Fruit fly (Drosophila melanogaster) whole organism, pupa: Measurements from ENCODE around the gene trc.

ENCODE experiments used
- CG10348 ChIP-seq: fragments of 200-800 bp; sonication (Bioruptor generic); IDR thresholded peaks from 2 replicates; pipeline ENCODE4 v1.3.6; 2022; ENCODE audit warnings: missing biosample characterization, missing genetic modification characterization
- CG12605 ChIP-seq: fragments of 200-800 bp; sonication (Bioruptor generic); IDR thresholded peaks from 2 replicates; pipeline ENCODE4 v1.3.6; 2022; ENCODE audit warnings: missing biosample characterization, missing genetic modification characterization
- CG13204 ChIP-seq: fragments of 200-800 bp; sonication (Bioruptor generic); optimal IDR thresholded peaks from 2 replicates; lab custom pipeline; 2018; ENCODE audit warnings: missing biosample characterization, mild to moderate bottlenecking, missing genetic modification characterization, moderate library complexity
- CG14655 ChIP-seq: fragments of 200-800 bp; sonication (Bioruptor generic); optimal IDR thresholded peaks from 3 replicates; lab custom pipeline; 2017; ENCODE audit warnings: mild to moderate bottlenecking, missing biosample characterization, missing genetic modification reagents, missing genetic modification characterization
- CG15710 ChIP-seq: fragments of 200-800 bp; sonication (Bioruptor generic); optimal IDR thresholded peaks from 2 replicates; lab custom pipeline; 2018; ENCODE audit warnings: missing biosample characterization, mild to moderate bottlenecking, missing genetic modification characterization, moderate library complexity
- CG17806 ChIP-seq: fragments of 200-800 bp; sonication (Bioruptor generic); optimal IDR thresholded peaks from 2 replicates; lab custom pipeline; 2018; ENCODE audit warnings: missing biosample characterization, mild to moderate bottlenecking, missing genetic modification characterization, moderate library complexity
- CG32121 ChIP-seq: fragments of 200-800 bp; sonication (Bioruptor generic); IDR thresholded peaks from 2 replicates; pipeline ENCODE4 v1.3.6; 2022; ENCODE audit warnings: missing biosample characterization, missing genetic modification characterization
- CG34367 ChIP-seq: fragments of 200-800 bp; sonication (Bioruptor generic); optimal IDR thresholded peaks from 2 replicates; lab custom pipeline; 2018; ENCODE audit warnings: missing biosample characterization, mild to moderate bottlenecking, missing genetic modification characterization
- CG4496 ChIP-seq: fragments of 200-800 bp; sonication (Bioruptor generic); IDR thresholded peaks from 3 replicates; pipeline ENCODE4 v1.3.6; 2022; ENCODE audit warnings: missing biosample characterization, missing genetic modification characterization
- CG8159 ChIP-seq: fragments of 200-800 bp; sonication (Bioruptor generic); optimal IDR thresholded peaks from 3 replicates; lab custom pipeline; 2018; ENCODE audit warnings: missing biosample characterization, mild to moderate bottlenecking, missing genetic modification characterization, moderate library complexity
- CG8301 ChIP-seq: fragments of 200-800 bp; sonication (Bioruptor generic); optimal IDR thresholded peaks from 2 replicates; lab custom pipeline; 2018; ENCODE audit warnings: missing biosample characterization, mild to moderate bottlenecking, missing genetic modification characterization
- CG9948 ChIP-seq: fragments of 200-800 bp; sonication (Bioruptor generic); optimal IDR thresholded peaks from 2 replicates; lab custom pipeline; 2018; ENCODE audit warnings: missing biosample characterization, mild to moderate bottlenecking, missing genetic modification characterization, moderate library complexity
- D1 ChIP-seq: fragments of 200-800 bp; sonication (Bioruptor generic); optimal IDR thresholded peaks from 2 replicates; lab custom pipeline; 2018; ENCODE audit warnings: missing biosample characterization, mild to moderate bottlenecking, missing genetic modification characterization, moderate library complexity
- EcR ChIP-seq: fragments of 200-800 bp; sonication (Bioruptor generic); optimal IDR thresholded peaks from 3 replicates; lab custom pipeline; 2019; ENCODE audit warnings: missing biosample characterization, missing genetic modification characterization, mild to moderate bottlenecking, moderate library complexity, missing genetic modification reagents
- Ets98B ChIP-seq: fragments of 200-800 bp; sonication (Bioruptor generic); IDR thresholded peaks from 2 replicates; pipeline ENCODE4 v1.3.6; 2022; ENCODE audit warnings: missing biosample characterization, missing genetic modification characterization
- Pif1A ChIP-seq: fragments of 200-800 bp; sonication (Bioruptor generic); optimal IDR thresholded peaks from 3 replicates; lab custom pipeline; 2016; ENCODE audit warnings: missing biosample characterization, missing genetic modification characterization
- Pif1B ChIP-seq: fragments of 200-800 bp; sonication (Bioruptor generic); optimal IDR thresholded peaks from 3 replicates; lab custom pipeline; 2016; ENCODE audit warnings: missing biosample characterization, missing genetic modification characterization
- Snoo ChIP-seq: fragments of 200-800 bp; sonication (Bioruptor generic); optimal IDR thresholded peaks from 3 replicates; lab custom pipeline; 2017; ENCODE audit warnings: missing biosample characterization, mild to moderate bottlenecking, missing genetic modification characterization, inconsistent platforms
- fd96Ca ChIP-seq: fragments of 200-800 bp; sonication (Bioruptor generic); IDR thresholded peaks from 3 replicates; pipeline ENCODE4 v1.3.6; 2022; ENCODE audit warnings: missing biosample characterization, missing genetic modification characterization
- gl ChIP-seq: fragments of 200-800 bp; sonication (Bioruptor generic); optimal IDR thresholded peaks from 2 replicates; lab custom pipeline; 2018; ENCODE audit warnings: missing biosample characterization, mild to moderate bottlenecking, missing genetic modification characterization
- rn ChIP-seq: fragments of 200-800 bp; sonication (Bioruptor generic); IDR thresholded peaks from 2 replicates; pipeline ENCODE4 v1.3.6; 2022; ENCODE audit warnings: missing biosample characterization, missing genetic modification characterization

Gene trc

DNA sequence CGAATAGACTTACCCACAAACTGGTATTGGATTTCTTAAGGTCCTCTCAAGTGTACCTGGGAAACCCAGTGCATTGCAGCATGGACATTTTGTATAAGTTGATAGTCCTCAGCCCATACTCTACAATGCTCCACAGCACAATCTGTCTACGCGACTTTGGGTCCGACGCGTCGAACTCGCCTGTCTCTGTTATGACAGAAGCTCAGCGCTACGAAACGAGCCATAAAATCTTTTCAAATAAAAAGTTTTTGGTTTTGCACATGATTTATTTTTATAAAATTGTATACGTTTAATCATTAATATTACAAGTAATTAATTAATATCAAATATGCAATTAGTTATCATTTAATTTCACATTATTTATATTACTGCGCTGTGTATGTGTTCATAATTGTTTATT, 33.1 kb upstream of the trc start:
- TF ChIP-seq CG17806 (tag; lab: Kevin White, UChicago) (no peak), CG14655 (no peak), CG8301 (tag; lab: Kevin White, UChicago) (no peak), Pif1B (GFP tag; lab: Kevin White, UChicago) (no peak), fd96Ca (GFP tag; lab: Robert Waterston, UW) (no peak), CG15710 (tag; lab: Kevin White, UChicago) (no peak), CG8159 (no peak), EcR (GFP tag; lab: Kevin White, UChicago) (no peak), rn (GFP tag; lab: Robert Waterston, UW) (no peak), Pif1A (GFP tag; lab: Kevin White, UChicago) (no peak), CG32121 (GFP tag; lab: Robert Waterston, UW) (no peak), CG12605 (GFP tag; lab: Robert Waterston, UW) (no peak), gl (tag; lab: Kevin White, UChicago) (no peak), CG9948 (no peak), Snoo (tag; lab: Kevin White, UChicago) (no peak), CG13204 (GFP tag; lab: Kevin White, UChicago) (no peak), Ets98B (GFP tag; lab: Robert Waterston, UW) (no peak)

DNA sequence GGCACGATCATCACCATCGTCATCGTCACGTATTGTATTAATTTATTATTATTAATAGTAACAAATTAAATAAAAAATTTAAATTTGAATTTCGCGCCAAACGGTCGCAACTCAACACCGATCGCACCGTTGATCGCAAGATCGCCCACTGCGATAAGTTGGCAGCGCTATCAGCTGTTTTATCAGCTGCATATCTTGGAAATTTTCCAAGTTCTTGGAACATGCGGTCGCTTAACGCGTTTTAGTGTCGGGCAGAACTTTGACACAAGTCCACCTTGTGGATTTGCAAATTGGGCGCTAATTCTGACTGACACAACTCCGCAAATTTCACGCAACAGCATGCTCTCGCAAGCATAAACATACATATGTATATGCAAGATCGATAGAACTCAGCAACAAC, 27.1 kb upstream of the trc start:
- peak; percentile 23; the same call in 1 of the 2 replicates for TF ChIP-seq Ets98B (GFP tag; lab: Robert Waterston, UW)
- no peak for TF ChIP-seq rn (GFP tag; lab: Robert Waterston, UW)
- TF ChIP-seq Pif1A (GFP tag; lab: Kevin White, UChicago), result no peak
- TF ChIP-seq CG4496, result 0 out of 3 replicates have a peak, but pooled peaks have one; percentile 38
- TF ChIP-seq CG9948, result no peak
- TF ChIP-seq CG13204 (GFP tag; lab: Kevin White, UChicago), result no peak
- TF ChIP-seq D1 (tag; lab: Kevin White, UChicago), result peak; percentile 23
- no peak for TF ChIP-seq CG32121 (GFP tag; lab: Robert Waterston, UW)
- no peak for TF ChIP-seq CG34367 (tag; lab: Kevin White, UChicago)

DNA sequence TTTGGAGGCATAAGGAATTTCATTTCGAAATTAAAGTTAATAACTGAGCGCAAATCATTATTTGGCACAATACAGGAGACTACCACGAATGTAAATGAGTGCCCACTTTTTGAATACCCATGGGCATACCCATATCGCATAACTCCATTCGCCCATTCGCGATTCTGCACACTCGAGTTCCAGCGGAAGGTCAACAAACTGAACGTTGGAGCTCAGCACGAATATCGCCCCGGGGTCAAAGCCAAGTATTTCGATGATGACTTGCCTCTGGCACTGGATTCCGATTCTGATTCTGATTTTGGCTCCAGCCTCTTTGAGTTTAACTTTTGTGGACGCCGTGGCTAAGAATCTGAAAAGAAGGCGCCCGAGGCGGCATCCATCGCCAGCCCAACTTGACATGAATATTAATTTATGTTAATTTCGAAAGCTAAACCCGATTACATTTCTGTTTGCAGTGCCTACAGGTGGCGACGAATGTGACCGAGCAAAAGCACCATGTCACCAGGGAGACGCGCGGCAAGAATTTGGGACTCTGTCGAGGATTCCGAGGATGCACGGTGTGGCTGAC, 23.9 kb upstream of the trc start:
- TF ChIP-seq CG10348 (GFP tag; lab: Robert Waterston, UW) (no peak), EcR (GFP tag; lab: Kevin White, UChicago) (peak; percentile 65)

DNA sequence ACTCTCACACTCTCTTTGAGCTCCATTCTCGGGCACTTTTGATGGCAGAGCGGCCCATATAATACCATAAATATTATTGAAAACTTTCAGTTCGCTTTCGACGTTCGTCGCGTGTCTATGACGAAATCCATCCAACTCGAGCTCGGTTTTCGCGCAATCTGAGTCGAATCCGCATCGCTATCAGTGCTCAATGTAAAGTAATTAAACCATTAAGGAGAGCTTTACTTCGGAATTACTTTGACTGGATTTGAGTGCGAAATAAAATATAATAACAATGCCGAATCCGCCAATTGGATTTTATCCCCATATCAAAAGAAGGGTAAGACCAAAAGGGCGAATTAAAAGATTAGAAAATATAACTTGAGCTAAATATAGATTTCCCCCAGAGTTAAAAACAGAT, 14.0 kb upstream of the trc start:
- TF ChIP-seq CG4496, result 0 out of 3 replicates have a peak, but pooled peaks have one; percentile 22
- no peak for TF ChIP-seq CG32121 (GFP tag; lab: Robert Waterston, UW)
- TF ChIP-seq, all 21 proteins: peak for 1

DNA sequence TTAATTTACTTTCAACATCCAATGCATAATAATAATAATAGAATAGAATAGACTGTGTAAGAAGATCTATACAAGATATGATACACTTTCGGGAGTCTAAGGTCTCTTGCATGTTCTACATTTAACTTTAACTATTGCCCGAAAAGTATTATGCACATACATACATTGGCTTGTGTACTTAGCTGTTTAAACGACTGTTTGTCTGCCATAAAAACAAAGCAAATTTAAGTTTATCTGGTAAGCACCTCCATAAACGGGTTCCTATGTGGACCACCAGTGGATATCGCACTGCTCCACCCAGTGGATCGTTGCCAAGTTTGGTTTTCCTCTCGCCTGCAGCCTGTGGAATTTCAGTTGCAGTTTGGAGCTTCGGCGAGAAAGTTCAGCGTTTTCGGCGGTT, 12.9 kb upstream of the trc start:
- TF ChIP-seq CG13204 (GFP tag; lab: Kevin White, UChicago) (no peak), CG32121 (GFP tag; lab: Robert Waterston, UW) (no peak), CG12605 (GFP tag; lab: Robert Waterston, UW) (no peak), Ets98B (GFP tag; lab: Robert Waterston, UW) (0 out of 2 replicates have a peak, but pooled peaks have one; percentile 20)

DNA sequence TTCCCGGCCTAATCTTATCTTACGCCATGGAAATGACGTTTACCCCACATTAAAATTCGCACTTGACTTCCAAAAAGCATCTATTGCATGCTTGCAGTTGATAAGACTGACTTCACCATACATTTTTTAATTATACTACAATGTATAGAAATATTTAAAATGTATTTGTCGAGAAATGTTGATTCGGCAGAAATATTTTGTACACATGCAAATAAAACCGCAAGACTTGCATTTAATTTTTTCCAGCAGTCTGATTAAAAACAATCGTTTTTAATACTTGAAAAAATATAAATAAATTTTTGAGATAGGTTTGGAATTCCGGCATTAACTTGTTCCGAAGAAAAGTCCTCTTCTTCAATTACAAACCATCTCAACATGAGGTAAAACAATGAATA, 11.8 kb upstream of the trc start:
- TF ChIP-seq CG14655 (no peak), CG17806 (tag; lab: Kevin White, UChicago) (no peak), CG8159 (no peak), CG13204 (GFP tag; lab: Kevin White, UChicago) (no peak), CG8301 (tag; lab: Kevin White, UChicago) (no peak)

DNA sequence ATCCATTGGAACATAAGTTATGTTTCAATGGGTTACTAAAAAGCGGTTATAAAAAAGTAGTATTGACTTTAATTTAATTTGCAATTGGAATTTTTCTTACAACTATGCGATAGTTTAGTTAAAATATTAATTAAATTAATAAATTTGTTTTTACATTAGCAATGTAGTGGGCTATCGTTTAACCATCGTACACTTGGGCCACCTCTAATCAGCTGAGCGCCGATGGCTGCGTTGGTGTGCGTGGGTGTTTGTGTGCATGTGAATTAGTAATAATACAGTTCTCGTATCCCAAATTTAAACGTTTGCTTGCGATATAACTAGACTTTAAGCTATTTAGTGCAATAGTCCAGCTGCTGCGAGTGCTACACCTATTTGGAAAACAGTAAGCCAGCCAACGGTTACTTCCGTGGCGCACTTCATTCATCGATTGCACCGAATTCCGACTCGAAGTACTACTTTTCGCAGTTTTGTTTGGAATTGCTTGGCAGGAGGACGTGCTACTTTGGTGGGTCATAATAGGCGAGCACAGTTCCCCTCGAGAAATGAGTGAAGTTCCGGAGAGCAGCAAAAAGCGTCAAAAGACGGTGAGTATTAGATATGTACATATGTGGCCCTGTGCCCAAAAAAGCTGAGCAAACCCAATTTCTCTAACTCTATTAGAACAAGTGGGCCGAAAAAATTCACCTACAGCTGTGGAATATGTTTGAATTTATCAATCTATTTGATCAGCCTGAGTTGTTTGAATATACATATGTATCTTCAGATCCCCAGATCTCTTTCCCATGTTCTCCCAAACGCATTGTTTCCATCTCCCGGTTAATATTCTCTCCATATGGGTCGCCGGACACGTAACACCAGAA, 11.2 kb upstream of the trc start, which contains the start of gene Papss:
Papss (plus strand) TSS at position 247 of the 860 bp plus-strand sequence.
- TF ChIP-seq Pif1A (GFP tag; lab: Kevin White, UChicago) (no peak), Ets98B (GFP tag; lab: Robert Waterston, UW) (peak; percentile 36; the same call in 1 of the 2 replicates), CG4496 (peak; percentile 13; the same call in 1 of the 3 replicates)
